Worm (Caenorhabditis elegans) whole organism, L1 larva: ENCODE measurements around the gene maph-9.

ENCODE experiments used
- C04F5.9 ChIP-seq: sonication (generic microtip); optimal IDR thresholded peaks from 2 replicates; lab custom pipeline; 2016; ENCODE audit warnings: missing genetic modification characterization, missing compliant biosample characterization
- F16B12.6 ChIP-seq: fragments of 150-350 bp; optimal IDR thresholded peaks from 2 replicates; lab custom pipeline; 2014; ENCODE audit warnings: missing biosample characterization, missing genetic modification characterization
- aha-1 ChIP-seq: fragments of 150-350 bp; optimal IDR thresholded peaks from 2 replicates; lab custom pipeline; 2014; ENCODE audit warnings: missing biosample characterization, missing genetic modification characterization
- alr-1 ChIP-seq: fragments of 200-800 bp; sonication (Bioruptor generic); optimal IDR thresholded peaks from 2 replicates; lab custom pipeline; 2018; ENCODE audit warnings: borderline replicate concordance, mild to moderate bottlenecking, missing genetic modification characterization, missing compliant biosample characterization
- ceh-8 ChIP-seq: fragments of 200-800 bp; sonication (Bioruptor generic); optimal IDR thresholded peaks from 2 replicates; lab custom pipeline; 2018; ENCODE audit warnings: mild to moderate bottlenecking, missing genetic modification characterization, moderate library complexity, missing compliant biosample characterization
- dpl-1 ChIP-seq, 3 experiments: fragments of 150-350 bp in 2 of 3; sonication (generic microtip) in 1 of 3; optimal IDR thresholded peaks; 2 replicates each; lab custom pipeline; 2014 to 2017; ENCODE audit warnings: missing biosample characterization in 3 of 3, missing genetic modification characterization in 3 of 3, missing genetic modification reagents in 3 of 3
- dsc-1 ChIP-seq: sonication (generic microtip); optimal IDR thresholded peaks from 2 replicates; lab custom pipeline; 2016; ENCODE audit warnings: mild to moderate bottlenecking, missing genetic modification characterization, missing compliant biosample characterization
- efl-3 ChIP-seq: fragments of 200-800 bp; sonication (Bioruptor generic); optimal IDR thresholded peaks from 2 replicates; lab custom pipeline; 2018; ENCODE audit warnings: mild to moderate bottlenecking, missing genetic modification characterization, missing compliant biosample characterization
- egl-13 ChIP-seq: sonication (generic microtip); optimal IDR thresholded peaks from 2 replicates; lab custom pipeline; 2016; ENCODE audit warnings: missing genotype, missing genetic modification reagents, missing genetic modification characterization, missing compliant biosample characterization
- egl-27 ChIP-seq, 2 experiments: fragments of 150-350 bp in 1 of 2; sonication (generic microtip); optimal IDR thresholded peaks; 3 replicates each; lab custom pipeline; 2017 to 2018; ENCODE audit warnings: missing biosample characterization in 2 of 2, missing genetic modification characterization in 2 of 2, missing genetic modification reagents in 2 of 2
- elt-3 ChIP-seq, 6 experiments: fragments of 150-350 bp in 1 of 6; sonication (generic microtip); optimal IDR thresholded peaks; 2 replicates each; lab custom pipeline; 2017 to 2018; ENCODE audit warnings: missing biosample characterization in 6 of 6, missing genetic modification characterization in 6 of 6, inconsistent platforms in 1 of 6
- fkh-4 ChIP-seq: sonication (generic microtip); optimal IDR thresholded peaks from 2 replicates; lab custom pipeline; 2016; ENCODE audit warnings: missing compliant biosample characterization, missing genetic modification characterization, borderline replicate concordance
- fkh-8 ChIP-seq: sonication (generic microtip); optimal IDR thresholded peaks from 2 replicates; lab custom pipeline; 2016; ENCODE audit warnings: mild to moderate bottlenecking, missing genetic modification characterization, missing compliant biosample characterization
- fos-1 ChIP-seq: fragments of 150-350 bp; optimal IDR thresholded peaks from 2 replicates; lab custom pipeline; 2014; ENCODE audit warnings: missing biosample characterization, missing genetic modification characterization
- grh-1 ChIP-seq: fragments of 200-800 bp; sonication (Bioruptor generic); IDR thresholded peaks from 2 replicates; pipeline ENCODE4 v1.3.6; 2022; ENCODE audit warnings: missing genetic modification reagents, missing genetic modification characterization, missing compliant biosample characterization
- hlh-17 ChIP-seq: fragments of 200-800 bp; sonication (Bioruptor generic); optimal IDR thresholded peaks from 2 replicates; lab custom pipeline; 2018; ENCODE audit warnings: missing genetic modification characterization, mild to moderate bottlenecking, missing compliant biosample characterization, moderate library complexity, borderline replicate concordance
- irx-1 ChIP-seq: sonication (generic microtip); optimal IDR thresholded peaks from 2 replicates; lab custom pipeline; 2016; ENCODE audit warnings: missing genetic modification characterization, missing compliant biosample characterization
- lin-13 ChIP-seq: fragments of 150-350 bp; optimal IDR thresholded peaks from 2 replicates; lab custom pipeline; 2014; ENCODE audit warnings: missing biosample characterization, missing genetic modification reagents, missing genetic modification characterization
- lin-14 ChIP-seq: fragments of 200-800 bp; sonication (Bioruptor generic); optimal IDR thresholded peaks from 2 replicates; lab custom pipeline; 2018; ENCODE audit warnings: mild to moderate bottlenecking, missing genetic modification characterization, moderate library complexity, missing compliant biosample characterization
- lin-35 ChIP-seq, 2 experiments: fragments of 150-350 bp; optimal IDR thresholded peaks; 2 replicates each; lab custom pipeline; 2014; ENCODE audit warnings: missing biosample characterization in 2 of 2, missing genetic modification characterization in 2 of 2, missing genetic modification reagents in 2 of 2
- mep-1 ChIP-seq: fragments of 150-350 bp; optimal IDR thresholded peaks from 2 replicates; lab custom pipeline; 2014; ENCODE audit warnings: missing biosample characterization, missing genetic modification characterization
- nhr-12 ChIP-seq: sonication (generic microtip); optimal IDR thresholded peaks from 2 replicates; lab custom pipeline; 2017; ENCODE audit warnings: missing biosample characterization, missing genetic modification characterization
- nhr-28 ChIP-seq: fragments of 150-350 bp; optimal IDR thresholded peaks from 2 replicates; lab custom pipeline; 2014; ENCODE audit warnings: missing biosample characterization, missing genetic modification characterization
- nhr-71 ChIP-seq: sonication (generic microtip); optimal IDR thresholded peaks from 2 replicates; lab custom pipeline; 2016; ENCODE audit warnings: mild to moderate bottlenecking, missing genetic modification characterization, moderate library complexity, missing compliant biosample characterization
- nhr-77 ChIP-seq: fragments of 150-350 bp; optimal IDR thresholded peaks from 2 replicates; lab custom pipeline; 2014; ENCODE audit warnings: missing biosample characterization, missing genetic modification characterization
- nhr-85 ChIP-seq: sonication (generic microtip); peaks from one replicate; lab custom pipeline; 2016; ENCODE audit warnings: missing genetic modification characterization, inconsistent platforms, missing compliant biosample characterization
- nhr-90 ChIP-seq: sonication (generic microtip); optimal IDR thresholded peaks from 2 replicates; lab custom pipeline; 2016; ENCODE audit warnings: mild to moderate bottlenecking, missing genetic modification characterization, missing compliant biosample characterization; ENCODE audit not compliant: poor library complexity
- pax-3 ChIP-seq: fragments of 200-800 bp; sonication (Bioruptor generic); optimal IDR thresholded peaks from 2 replicates; lab custom pipeline; 2018; ENCODE audit warnings: mild to moderate bottlenecking, missing genetic modification characterization, moderate library complexity, missing compliant biosample characterization
- pqm-1 ChIP-seq: sonication (generic microtip); optimal IDR thresholded peaks from 3 replicates; lab custom pipeline; 2017; ENCODE audit warnings: missing biosample characterization, missing genetic modification characterization
- snpc-4 ChIP-seq: fragments of 150-350 bp; optimal IDR thresholded peaks from 2 replicates; lab custom pipeline; 2014; ENCODE audit warnings: missing biosample characterization, missing genetic modification characterization
- sup-37 ChIP-seq: fragments of 200-800 bp; sonication (Bioruptor generic); optimal IDR thresholded peaks from 2 replicates; lab custom pipeline; 2018; ENCODE audit warnings: mild to moderate bottlenecking, missing genetic modification characterization, missing compliant biosample characterization
- swsn-7 ChIP-seq: sonication (generic microtip); optimal IDR thresholded peaks from 2 replicates; lab custom pipeline; 2016; ENCODE audit warnings: missing genetic modification characterization, missing compliant biosample characterization
- tbx-2 ChIP-seq: sonication (generic microtip); optimal IDR thresholded peaks from 2 replicates; lab custom pipeline; 2016; ENCODE audit warnings: missing genetic modification characterization, missing compliant biosample characterization
- unc-130 ChIP-seq: fragments of 150-350 bp; optimal IDR thresholded peaks from 2 replicates; lab custom pipeline; 2017; ENCODE audit warnings: missing biosample characterization, missing genetic modification characterization, inconsistent platforms
- unc-98 ChIP-seq: fragments of 200-800 bp; sonication (Bioruptor generic); IDR thresholded peaks from 2 replicates; pipeline ENCODE4 v1.3.6; 2022; ENCODE audit warnings: missing genetic modification characterization, missing compliant biosample characterization
- zag-1 ChIP-seq: fragments of 150-350 bp; optimal IDR thresholded peaks from 2 replicates; lab custom pipeline; 2014; ENCODE audit warnings: missing biosample characterization, missing genetic modification characterization
- ztf-4 ChIP-seq: fragments of 150-350 bp; optimal IDR thresholded peaks from 2 replicates; lab custom pipeline; 2014; ENCODE audit warnings: missing biosample characterization, missing genetic modification characterization

Gene maph-9

DNA sequence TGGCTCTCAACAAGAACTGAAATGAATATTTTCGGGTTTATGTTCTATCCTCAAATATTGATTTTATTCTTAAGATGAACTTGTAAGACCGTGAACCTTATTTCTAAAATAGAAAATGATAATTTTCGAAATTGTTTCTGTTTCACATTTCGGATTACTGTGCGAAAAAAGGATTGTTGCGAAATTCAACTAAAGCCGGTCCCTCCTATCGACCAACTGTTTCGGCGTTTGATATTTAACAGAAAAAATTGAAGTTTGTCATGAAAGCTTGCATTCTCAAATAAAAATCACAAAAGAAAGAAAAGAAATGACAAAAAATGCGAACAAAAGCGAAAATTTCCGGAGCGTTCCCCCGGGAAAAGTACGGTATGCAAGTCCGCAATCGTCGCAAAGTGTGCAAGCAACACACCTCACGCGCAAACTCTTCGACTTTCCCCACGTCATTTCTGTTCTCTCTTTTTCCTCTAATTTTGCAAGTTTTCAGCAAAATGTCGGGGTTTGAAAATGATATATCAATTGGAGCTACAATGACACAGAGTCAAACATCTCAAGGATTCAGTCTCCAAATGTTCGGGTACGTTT lies 7.3 kb upstream of the maph-9 start, which contains the start of gene C34D4.4 (continued):
- TF ChIP-seq snpc-4 (tag; lab: Kevin White, UChicago) (peak; percentile 3), egl-27 (tag; optimal IDR thresholded peaks at IDR 0.05; lab: Kevin White, UChicago) (no peak), lin-14 (GFP tag; lab: Kevin White, UChicago) (peak; percentile 53), nhr-28 (tag; lab: Kevin White, UChicago) (no peak)
- TF ChIP-seq, all 84 proteins: peak for 23

DNA sequence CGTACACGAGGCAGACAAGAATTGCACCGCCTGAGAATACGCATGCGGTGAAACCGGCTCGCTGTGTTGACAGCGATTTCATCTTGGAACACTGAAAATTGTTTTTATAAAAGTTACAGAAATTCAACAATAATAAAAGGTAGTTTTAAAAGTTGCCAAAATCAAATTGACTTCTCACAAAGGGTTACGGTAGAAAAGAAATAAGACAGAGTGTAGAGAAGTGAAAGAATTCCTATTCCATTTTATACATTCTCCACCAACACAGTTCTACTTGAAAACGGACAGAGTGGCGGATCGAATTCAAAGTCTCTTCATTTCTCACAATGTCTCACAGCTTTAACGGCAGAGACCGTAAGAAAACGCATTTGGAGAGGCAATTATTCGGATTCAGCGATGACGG lies 4.0 kb upstream of the maph-9 start, which contains the start of gene col-113:
TSS of gene col-113 (minus strand) at position 101 of the 400 bp plus-strand sequence.
- TF ChIP-seq ztf-4 (tag; lab: Kevin White, UChicago), result no peak
- TF ChIP-seq nhr-85 (tag; lab: Kevin White, UChicago), result peak; percentile 55

DNA sequence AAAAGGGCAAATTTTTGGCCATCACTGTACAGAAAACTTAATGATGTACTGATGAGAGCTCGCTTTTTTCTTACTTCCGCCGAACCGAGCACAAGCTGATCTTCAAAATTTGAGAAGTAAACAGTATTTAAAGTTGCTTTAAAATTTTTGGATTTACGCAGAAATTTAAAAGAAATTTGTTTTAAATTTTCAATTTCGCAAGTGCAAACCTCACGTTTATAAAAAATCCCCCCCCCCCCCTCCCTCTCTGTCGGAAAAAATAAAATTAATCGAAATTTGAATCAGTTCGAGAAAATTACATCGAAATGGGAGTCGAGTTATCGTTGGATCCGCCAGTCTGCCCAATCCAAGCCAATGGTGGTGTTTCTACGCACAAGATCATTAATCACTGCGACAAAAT lies 3.1 kb upstream of the maph-9 start, which contains the start of gene C34D4.3:
TSS of gene C34D4.3 (plus strand) at position 301 of the 400 bp plus-strand sequence.
- TF ChIP-seq ceh-8 (no peak), unc-130 (no peak), nhr-12 (tag; lab: Kevin White, UChicago) (no peak), swsn-7 (tag; lab: Kevin White, UChicago) (no peak), unc-98 (GFP tag; lab: Robert Waterston, UW) (no peak), fkh-4 (tag; lab: Kevin White, UChicago) (no peak), efl-3 (no peak), C04F5.9 (tag; lab: Kevin White, UChicago) (no peak), nhr-90 (tag; lab: Kevin White, UChicago) (no peak), tbx-2 (tag; lab: Kevin White, UChicago) (no peak), pax-3 (no peak)
- TF ChIP-seq, all 84 proteins: peak for 0

DNA sequence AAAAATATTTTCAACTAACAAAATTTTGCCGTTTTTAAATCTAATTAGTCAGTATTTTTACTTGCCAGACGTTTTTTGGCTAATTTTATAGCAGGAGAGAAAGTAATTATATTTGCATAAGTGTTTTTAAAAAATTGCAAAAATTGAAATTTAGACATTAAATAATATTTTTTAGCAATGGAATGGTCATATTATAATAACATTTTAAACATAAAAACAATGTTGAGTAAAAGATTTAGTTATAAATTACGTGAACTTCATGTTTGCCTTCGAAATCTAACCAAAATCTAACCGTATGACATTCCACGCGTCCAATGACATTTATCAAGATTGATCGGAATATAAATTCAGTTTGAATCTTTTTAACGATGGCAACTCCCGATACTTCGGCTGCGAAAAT lies 2.1 kb upstream of the maph-9 start, which contains the start of gene C34D4.2:
TSS of gene C34D4.2 (plus strand) at position 301 of the 400 bp plus-strand sequence.
- TF ChIP-seq lin-35 (GFP tag; optimal IDR thresholded peaks at IDR 0.05; lab: Kevin White, UChicago) (no peak), grh-1 (GFP tag; lab: Robert Waterston, UW) (no peak), nhr-71 (tag; lab: Kevin White, UChicago) (no peak), aha-1 (tag; lab: Kevin White, UChicago) (no peak)
- TF ChIP-seq, all 84 proteins: peak for 0

DNA sequence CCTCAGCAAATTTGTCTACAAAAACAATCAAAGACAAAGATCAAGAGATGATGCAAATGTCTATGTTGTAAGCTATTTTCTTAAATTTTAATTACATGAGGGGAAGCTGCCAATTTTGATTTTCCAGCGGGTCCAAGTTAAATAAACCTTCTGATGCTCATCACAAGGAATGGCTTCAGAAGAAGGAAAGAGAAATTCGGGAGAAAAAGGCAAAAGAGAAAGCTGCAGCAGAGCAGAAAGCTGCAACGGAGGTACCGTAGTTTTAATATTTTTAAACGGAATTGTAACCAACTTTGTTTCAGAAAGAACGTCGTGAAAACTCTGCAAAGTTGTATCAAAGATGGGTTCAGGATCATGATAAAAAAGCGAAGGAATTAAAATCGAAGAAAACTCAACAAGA lies 1.7 kb downstream of the maph-9 start:
- TF ChIP-seq irx-1 (tag; lab: Kevin White, UChicago) (no peak), nhr-71 (tag; lab: Kevin White, UChicago) (no peak), sup-37 (GFP tag; lab: Kevin White, UChicago) (no peak), fkh-8 (no peak), lin-14 (GFP tag; lab: Kevin White, UChicago) (no peak), alr-1 (no peak), hlh-17 (GFP tag; lab: Kevin White, UChicago) (no peak), dsc-1 (tag; lab: Kevin White, UChicago) (no peak), lin-13 (GFP tag; lab: Kevin White, UChicago) (no peak), mep-1 (tag; lab: Kevin White, UChicago) (no peak), egl-13 (tag; lab: Kevin White, UChicago) (no peak), dpl-1 (GFP tag; optimal IDR thresholded peaks at IDR 0.05; lab: Kevin White, UChicago) (no peak), nhr-77 (no peak), elt-3 (tag; optimal IDR thresholded peaks at IDR 0.05; lab: Kevin White, UChicago) (no peak), pax-3 (no peak), pqm-1 (no peak), zag-1 (tag; lab: Kevin White, UChicago) (no peak), fos-1 (tag; lab: Kevin White, UChicago) (no peak), nhr-28 (tag; lab: Kevin White, UChicago) (no peak), F16B12.6 (tag; lab: Kevin White, UChicago) (no peak)
- TF ChIP-seq, all 84 proteins: peak for 0
